Worm (Caenorhabditis elegans): ENCODE data around the gene cog-1.
"Not testable (repeated sequence)": the region's sequence is repeated elsewhere in the genome, so short reads cannot be mapped to it uniquely, and the experiment has no call there.

DNA sequence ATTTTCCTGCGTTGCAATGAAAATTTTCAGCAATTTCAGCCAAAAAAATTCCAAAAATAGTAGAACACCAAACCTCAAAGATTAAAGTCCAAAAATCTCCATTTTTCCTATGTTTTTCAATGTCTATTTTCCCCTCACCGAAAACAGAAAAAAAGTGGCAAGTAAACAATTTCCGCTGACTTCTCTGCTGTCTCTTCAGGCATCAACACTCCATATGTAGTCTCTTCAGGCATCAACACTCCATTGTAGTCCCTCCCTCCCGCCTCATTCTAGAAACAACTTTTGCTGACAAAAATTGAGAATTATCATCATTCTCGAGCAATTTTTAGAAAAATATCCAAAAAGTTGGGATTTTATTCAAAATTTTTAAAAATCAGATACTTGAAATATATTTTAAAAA, 38.0 kb upstream of the cog-1 start:
- TF ChIP-seq nhr-27 (tag; optimal IDR thresholded peaks at IDR 0.05); F22D6.2 (tag; optimal IDR thresholded peaks at IDR 0.05); unc-130 (GFP tag; optimal IDR thresholded peaks at IDR 0.05); ceh-40 (GFP tag; IDR thresholded peaks at IDR 0.05); ama-1 (optimal IDR thresholded peaks at IDR 0.05); ama-1 (GFP tag; optimal IDR thresholded peaks at IDR 0.05); tbx-9 (tag; optimal IDR thresholded peaks at IDR 0.05; ENCODE audit: borderline replicate concordance); dpl-1 (GFP tag; optimal IDR thresholded peaks at IDR 0.05); bed-1 (GFP tag; IDR thresholded peaks at IDR 0.05): not testable (repeated sequence)

Data from whole organism, young adult.